Fruit fly (Drosophila melanogaster) whole organism: ENCODE results near the gene Cp36.

Experiments used
- CG8478 ChIP-seq: fragments of >200 bp; optimal IDR thresholded peaks from 2 replicates; lab custom pipeline; 2018; ENCODE audit warnings: inconsistent platforms
- Dll ChIP-seq: fragments of >200 bp; optimal IDR thresholded peaks from 2 replicates; lab custom pipeline; 2017
- EcR ChIP-seq, 2 experiments: fragments of >200 bp; optimal IDR thresholded peaks; 2 replicates each; lab custom pipeline; 2017; ENCODE audit warnings: missing biosample characterization in 2 of 2, missing genetic modification characterization in 2 of 2, missing genetic modification reagents in 2 of 2
- pan ChIP-seq: fragments of >200 bp; optimal IDR thresholded peaks from 2 replicates; lab custom pipeline; 2017
- psq ChIP-seq: fragments of >200 bp; optimal IDR thresholded peaks from 2 replicates; lab custom pipeline; 2017
- usp ChIP-seq: fragments of >200 bp; optimal IDR thresholded peaks from 2 replicates; lab custom pipeline; 2017; ENCODE audit warnings: missing biosample characterization, missing genetic modification characterization, mixed read lengths

Gene Cp36

DNA sequence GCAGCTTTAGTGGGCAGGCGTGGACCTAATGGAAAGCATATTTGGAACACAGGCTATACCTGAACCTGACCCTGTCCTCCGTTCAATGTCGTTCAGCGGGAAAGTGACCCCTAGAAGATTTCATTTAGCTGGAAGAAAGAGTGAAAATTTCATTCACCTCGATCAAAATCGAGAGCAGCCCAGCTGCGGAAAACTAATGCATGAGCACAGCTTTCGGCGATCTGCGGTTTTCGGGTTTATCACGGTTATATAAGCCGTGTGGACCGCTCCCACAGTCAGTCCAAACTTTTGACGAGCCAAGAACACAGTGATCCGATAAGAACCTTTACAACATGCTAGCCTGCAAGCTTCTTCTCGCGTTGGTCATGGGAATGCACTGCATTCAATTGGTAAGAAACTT is 8.5 kb upstream of the Cp36 start, which contains the start of gene Cp7Fa:
TSS of gene Cp7Fa (plus strand) at position 301 of the 400 bp plus-strand sequence.
- TF ChIP-seq Dll (lab: Kevin White, UChicago) = no peak
- no peak for TF ChIP-seq usp
- no peak for TF ChIP-seq psq (lab: Kevin White, UChicago)
- no peak for TF ChIP-seq EcR (GFP tag; optimal IDR thresholded peaks at IDR 0.05; lab: Kevin White, UChicago)
- TF ChIP-seq pan (lab: Kevin White, UChicago) = no peak
- no peak for TF ChIP-seq CG8478

DNA sequence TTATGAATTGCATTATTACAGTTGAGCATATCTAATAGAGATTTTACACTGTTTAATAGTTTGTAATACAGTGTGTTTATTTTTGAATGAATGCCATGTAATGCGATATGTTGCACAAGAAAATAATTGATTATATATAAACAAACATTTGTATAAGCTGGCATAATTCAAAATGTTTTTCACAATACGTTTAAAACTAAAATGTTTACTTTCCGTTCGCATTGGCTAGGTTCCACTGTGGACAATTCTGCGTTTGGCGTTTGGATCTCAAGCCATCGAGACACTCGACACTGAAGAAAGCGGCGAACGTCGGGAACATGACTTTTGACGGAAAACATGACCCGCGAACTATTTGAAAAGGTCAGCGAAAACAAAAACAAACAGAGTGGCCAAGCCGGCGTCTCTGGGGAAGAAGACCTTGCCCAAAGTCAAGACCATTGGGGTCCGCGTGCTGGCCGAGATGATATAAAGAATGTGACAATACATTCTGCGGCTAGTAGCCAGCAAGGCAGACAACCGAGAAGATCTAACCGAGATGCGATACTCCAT is 5.7 kb upstream of the Cp36 start, which contains the start of gene Cp7Fb:
TSS of gene Cp7Fb (plus strand) at position 499 of the 549 bp plus-strand sequence.
- no peak for TF ChIP-seq pan (lab: Kevin White, UChicago)
- TF ChIP-seq psq (lab: Kevin White, UChicago) = no peak
- no peak for TF ChIP-seq EcR (GFP tag; optimal IDR thresholded peaks at IDR 0.05; lab: Kevin White, UChicago)
- no peak for TF ChIP-seq Dll (lab: Kevin White, UChicago)
- TF ChIP-seq CG8478 = no peak
- no peak for TF ChIP-seq usp

DNA sequence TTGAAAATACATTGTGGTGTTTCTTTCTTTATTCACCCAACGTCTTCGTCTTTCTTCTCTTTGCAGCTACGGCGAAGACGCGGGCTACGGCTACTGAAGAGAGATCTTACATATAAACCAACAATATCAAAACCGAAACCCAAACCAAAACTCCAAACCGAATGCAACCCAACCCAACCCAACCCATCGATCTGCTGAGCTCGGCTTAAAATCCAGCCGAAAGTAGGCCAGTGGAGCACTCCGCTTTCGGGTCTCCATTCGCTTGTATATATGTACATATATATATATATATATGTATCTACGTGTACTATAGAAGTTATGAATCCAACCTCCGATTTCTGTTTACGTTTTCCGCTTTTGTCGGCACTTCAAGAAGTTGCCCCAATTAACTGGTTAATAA is 3.5 kb upstream of the Cp36 start:
- no peak for TF ChIP-seq CG8478
- TF ChIP-seq usp = no peak
- TF ChIP-seq Dll (lab: Kevin White, UChicago) = no peak
- TF ChIP-seq psq (lab: Kevin White, UChicago) = no peak
- no peak for TF ChIP-seq EcR (GFP tag; optimal IDR thresholded peaks at IDR 0.05; lab: Kevin White, UChicago)
- TF ChIP-seq pan (lab: Kevin White, UChicago) = no peak

DNA sequence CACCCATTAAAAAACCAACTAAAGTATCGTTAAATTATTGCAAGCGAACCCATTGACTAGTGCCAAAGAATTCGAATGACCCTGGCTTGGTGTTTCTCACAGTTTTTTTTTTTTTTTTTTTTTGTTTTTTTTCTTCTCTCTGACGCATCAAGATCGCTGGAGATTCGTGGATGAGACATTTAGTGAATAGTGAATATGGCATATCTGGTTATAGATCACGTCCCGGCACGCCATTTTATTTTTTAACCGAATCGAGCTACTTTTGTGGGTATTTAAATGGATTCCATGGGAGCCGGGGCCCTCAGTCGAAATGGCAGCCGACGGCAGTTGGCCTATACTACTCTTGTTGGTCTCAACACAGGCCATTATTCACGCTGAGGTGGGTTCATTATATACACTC is 2.3 kb upstream of the Cp36 start, which contains the start of gene Cp7Fc:
TSS of gene Cp7Fc (plus strand) at position 301 of the 400 bp plus-strand sequence.
- TF ChIP-seq EcR (GFP tag; optimal IDR thresholded peaks at IDR 0.05; lab: Kevin White, UChicago) (no peak), psq (lab: Kevin White, UChicago) (no peak)

DNA sequence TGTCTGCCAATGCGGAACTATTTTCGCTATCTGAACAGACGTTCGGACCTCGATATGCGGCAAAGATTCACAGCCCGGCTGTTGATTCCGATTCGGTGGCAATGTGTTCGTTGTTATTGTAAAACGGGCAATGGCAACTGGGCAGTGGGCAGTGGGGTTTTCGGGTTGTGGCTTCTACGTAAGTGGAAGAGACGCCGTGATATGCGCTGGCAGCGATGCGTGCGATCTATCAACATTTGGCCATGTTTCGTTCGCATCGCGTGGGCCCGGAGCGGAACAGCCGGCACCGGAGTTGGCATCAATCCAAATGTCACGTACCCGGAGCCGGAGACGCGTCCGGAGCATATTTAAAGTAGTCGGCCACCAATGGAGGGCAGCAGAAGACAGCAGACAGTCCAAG is 2.3 kb downstream of the Cp36 start, which contains the start of gene Cp38:
TSS of gene Cp38 (plus strand) at position 376 of the 400 bp plus-strand sequence.
- TF ChIP-seq psq (lab: Kevin White, UChicago) (no peak), EcR (GFP tag; optimal IDR thresholded peaks at IDR 0.05; lab: Kevin White, UChicago) (no peak), pan (lab: Kevin White, UChicago) (no peak), Dll (lab: Kevin White, UChicago) (no peak), CG8478 (no peak), usp (no peak)

DNA sequence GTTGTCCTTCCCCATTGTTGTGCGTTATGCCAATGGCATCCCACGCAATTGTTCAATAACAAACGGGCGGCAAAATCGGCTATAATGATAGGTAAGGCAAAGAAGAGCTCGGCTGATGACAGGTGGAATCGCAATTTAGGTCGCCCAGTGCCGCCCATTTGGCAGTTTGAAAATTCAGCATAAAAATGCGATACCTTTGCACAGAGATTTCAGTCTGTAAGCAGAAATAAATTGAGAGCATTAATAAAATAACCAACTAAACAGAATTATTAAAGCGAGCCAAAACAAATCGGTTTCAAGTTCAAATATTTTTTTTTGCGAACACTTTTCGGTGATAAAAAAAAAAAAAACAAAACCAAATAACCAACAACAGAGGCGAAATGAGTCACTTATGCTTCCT is 4.6 kb downstream of the Cp36 start, which contains the start of gene CG33223:
TSS of gene CG33223 (minus strand) at position 215 of the 400 bp plus-strand sequence.
- no peak for TF ChIP-seq EcR (GFP tag; optimal IDR thresholded peaks at IDR 0.05; lab: Kevin White, UChicago)
- no peak for TF ChIP-seq pan (lab: Kevin White, UChicago)
- no peak for TF ChIP-seq psq (lab: Kevin White, UChicago)
- no peak for TF ChIP-seq Dll (lab: Kevin White, UChicago)
- no peak for TF ChIP-seq usp
- no peak for TF ChIP-seq CG8478

DNA sequence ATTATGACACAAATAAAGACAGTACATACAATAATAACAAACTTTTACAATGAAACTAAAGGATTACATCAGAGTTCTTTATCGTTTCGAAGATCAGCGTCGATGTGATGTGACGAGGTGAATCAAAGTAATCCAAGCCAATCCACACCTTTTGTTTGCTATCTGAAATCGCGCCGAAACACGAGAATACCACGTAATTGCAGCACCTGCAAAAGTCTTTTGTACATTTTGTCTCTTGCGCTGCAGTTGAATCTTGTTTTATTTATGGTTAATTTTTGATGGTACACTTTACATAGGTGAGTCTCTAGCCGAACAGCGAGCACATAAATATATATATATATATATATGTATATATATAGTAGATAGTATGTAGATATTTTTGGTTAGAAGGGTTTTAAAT is 5.7 kb downstream of the Cp36 start:
- TF ChIP-seq Dll (lab: Kevin White, UChicago) (no peak), usp (no peak)

DNA sequence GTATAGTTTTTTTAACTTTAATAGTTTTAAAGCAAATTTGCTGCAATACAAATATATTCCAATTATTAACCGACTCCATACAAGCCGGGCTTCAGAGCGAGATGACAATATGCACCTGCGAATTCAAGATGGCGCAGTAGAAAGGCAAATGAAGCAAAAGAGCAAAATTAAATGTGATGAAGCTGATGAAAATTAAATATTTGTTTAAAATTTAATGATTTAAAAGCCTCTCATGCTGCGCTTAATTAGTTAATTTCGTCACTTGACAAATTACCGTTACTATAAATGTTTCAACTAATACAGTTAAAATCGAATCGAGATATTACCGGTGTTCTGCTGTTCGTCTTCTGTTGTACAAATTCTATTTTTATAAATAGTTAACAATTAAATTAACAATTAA is 9.9 kb downstream of the Cp36 start, which contains the start of gene CG33181:
TSS of gene CG33181 (plus strand) at position 301 of the 400 bp plus-strand sequence.
- TF ChIP-seq usp (no peak), CG8478 (no peak), EcR (GFP tag; optimal IDR thresholded peaks at IDR 0.05; lab: Kevin White, UChicago) (no peak), Dll (lab: Kevin White, UChicago) (no peak), pan (lab: Kevin White, UChicago) (no peak), psq (lab: Kevin White, UChicago) (no peak)

DNA sequence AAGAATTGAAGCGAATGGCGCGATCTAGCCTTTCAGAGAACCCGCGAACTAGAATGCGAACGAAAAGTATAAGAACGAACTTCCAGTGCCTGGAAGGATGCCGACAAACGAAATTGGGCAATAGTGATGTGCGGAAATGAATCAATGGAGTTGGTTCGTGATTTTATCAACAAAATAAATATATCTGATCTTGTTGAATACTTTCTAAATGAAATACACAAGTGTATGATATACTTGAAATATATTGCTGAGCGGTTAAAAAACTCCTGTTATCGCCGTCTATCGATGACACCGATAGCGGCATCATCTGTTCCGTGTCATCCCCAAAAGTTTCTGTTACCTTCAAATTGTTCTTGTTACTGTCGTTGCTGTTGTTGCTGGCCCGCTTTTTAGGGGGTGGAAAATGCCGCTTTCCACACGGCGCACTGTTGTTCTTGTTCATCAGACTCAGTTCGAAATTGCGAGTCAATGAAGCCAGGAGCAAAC is 10.4 kb downstream of the Cp36 start, which contains the start of gene otu:
TSS of gene otu (minus strand) at position 51 of the 486 bp plus-strand sequence.
- no peak for TF ChIP-seq usp
- TF ChIP-seq pan (lab: Kevin White, UChicago) = no peak
- TF ChIP-seq psq (lab: Kevin White, UChicago) = no peak
- TF ChIP-seq CG8478 = no peak
- TF ChIP-seq Dll (lab: Kevin White, UChicago) = no peak

DNA sequence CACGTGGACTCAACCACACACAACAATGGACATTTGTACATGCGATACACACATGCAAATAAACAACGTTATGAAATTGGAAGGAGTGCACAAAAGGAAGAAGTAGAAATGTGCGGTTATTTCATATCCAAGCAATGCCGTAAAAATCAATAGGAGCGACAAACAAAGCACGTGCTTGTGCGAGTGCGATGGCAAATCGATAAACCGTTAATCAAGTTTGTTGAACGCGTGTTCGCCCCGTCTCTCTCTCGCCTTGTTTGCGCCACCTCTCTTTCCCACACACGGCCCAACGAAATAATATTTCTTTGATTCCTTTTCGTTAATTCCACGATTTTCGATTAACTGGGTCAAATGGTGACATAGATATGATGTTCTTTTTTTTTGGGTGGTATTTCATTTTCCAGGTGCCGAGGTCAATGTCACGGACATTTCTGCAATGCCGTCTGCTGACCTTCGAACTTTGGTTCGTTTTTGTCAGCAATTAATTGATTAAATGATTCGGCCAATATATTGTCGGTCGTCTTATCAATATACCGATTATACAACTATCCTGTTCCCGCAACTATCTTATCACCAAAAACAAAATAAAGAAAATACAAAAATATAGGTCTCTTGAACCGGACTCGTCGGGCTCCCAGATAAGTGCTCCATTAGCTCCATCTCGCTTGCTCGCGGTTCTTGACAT is 11.3 kb downstream of the Cp36 start:
- no peak for TF ChIP-seq usp
- TF ChIP-seq pan (lab: Kevin White, UChicago) = no peak
- TF ChIP-seq Dll (lab: Kevin White, UChicago) = no peak
- no peak for TF ChIP-seq EcR (GFP tag; optimal IDR thresholded peaks at IDR 0.05; lab: Kevin White, UChicago)

DNA sequence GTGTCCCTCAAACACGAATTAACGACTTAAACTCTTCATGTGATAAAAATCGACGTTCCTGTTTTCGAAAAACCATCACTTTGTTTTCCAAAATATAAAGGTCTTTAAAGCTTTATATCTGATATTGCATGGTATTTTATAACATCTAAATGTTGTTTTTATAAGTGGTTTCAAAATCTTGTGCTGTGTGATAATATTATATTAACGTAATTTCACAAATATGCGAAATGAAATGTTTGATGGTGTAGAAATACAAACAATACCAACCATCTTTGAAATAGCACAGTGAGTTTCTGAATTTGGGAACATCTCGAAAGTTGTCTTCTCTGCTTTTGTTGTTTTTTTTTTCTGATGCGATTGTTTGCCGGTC is 11.8 kb downstream of the Cp36 start:
- TF ChIP-seq pan (lab: Kevin White, UChicago) = no peak
- no peak for TF ChIP-seq Dll (lab: Kevin White, UChicago)
- no peak for TF ChIP-seq usp
- TF ChIP-seq EcR (GFP tag; optimal IDR thresholded peaks at IDR 0.05; lab: Kevin White, UChicago) = no peak
- no peak for TF ChIP-seq psq (lab: Kevin White, UChicago)
- TF ChIP-seq CG8478 = no peak

DNA sequence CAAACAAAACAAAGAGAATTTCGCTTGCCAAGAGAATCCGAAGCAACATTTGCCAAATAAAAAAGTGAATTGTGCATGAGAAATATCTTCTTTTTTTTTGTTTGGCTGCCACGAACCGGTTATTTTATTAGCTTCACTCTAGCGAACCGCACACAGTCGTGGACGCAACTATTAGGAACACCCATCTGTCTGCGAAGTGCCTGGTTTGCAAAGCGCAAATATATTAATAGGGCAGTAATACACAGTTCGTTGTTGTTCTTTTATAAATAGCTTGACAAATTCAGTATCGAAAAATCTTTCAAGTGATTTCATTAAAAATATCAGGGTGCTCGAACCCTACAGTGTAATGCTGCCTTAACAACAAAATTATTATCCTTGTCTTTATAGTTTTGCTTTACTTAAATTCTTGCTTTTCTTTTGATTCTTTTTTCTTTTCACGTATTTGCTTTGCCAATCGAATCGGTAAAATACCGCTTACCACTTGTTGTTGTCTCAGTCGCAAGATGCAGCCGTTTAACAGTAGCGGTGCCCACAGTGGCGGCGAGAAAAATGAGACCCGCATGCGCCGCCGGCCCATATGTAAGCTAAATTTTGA is 12.4 kb downstream of the Cp36 start:
- TF ChIP-seq EcR (GFP tag; optimal IDR thresholded peaks at IDR 0.05; lab: Kevin White, UChicago) = no peak
- no peak for TF ChIP-seq Dll (lab: Kevin White, UChicago)
- TF ChIP-seq pan (lab: Kevin White, UChicago) = no peak
- TF ChIP-seq CG8478 = no peak
- no peak for TF ChIP-seq usp
- no peak for TF ChIP-seq psq (lab: Kevin White, UChicago)
